Worm (Caenorhabditis elegans) whole organism, L1 larva: Measurements from ENCODE around the gene C54H2.4.

Source experiments
- aha-1 ChIP-seq: fragments of 150-350 bp; optimal IDR thresholded peaks from 2 replicates; lab custom pipeline; 2014; ENCODE audit warnings: missing biosample characterization, missing genetic modification characterization
- elt-2 ChIP-seq: sonication (generic microtip); optimal IDR thresholded peaks from 2 replicates; lab custom pipeline; 2016; ENCODE audit warnings: missing genetic modification characterization, mild to moderate bottlenecking, inconsistent platforms, missing compliant biosample characterization, missing genetic modification reagents
- irx-1 ChIP-seq: sonication (generic microtip); optimal IDR thresholded peaks from 2 replicates; lab custom pipeline; 2016; ENCODE audit warnings: missing genetic modification characterization, missing compliant biosample characterization
- lin-39 ChIP-seq: fragments of 150-350 bp; optimal IDR thresholded peaks from 2 replicates; lab custom pipeline; 2014; ENCODE audit warnings: missing biosample characterization, missing genetic modification reagents, missing genetic modification characterization
- lsy-2 ChIP-seq, 2 experiments: fragments of 150-350 bp; optimal IDR thresholded peaks; 2 replicates each; lab custom pipeline; 2014; ENCODE audit warnings: missing biosample characterization in 2 of 2, missing genetic modification characterization in 2 of 2
- mdl-1 ChIP-seq, 2 experiments: fragments of 150-350 bp; optimal IDR thresholded peaks; 2 replicates each; lab custom pipeline; 2014 to 2017; ENCODE audit warnings: missing biosample characterization in 2 of 2, missing genetic modification characterization in 2 of 2, inconsistent platforms in 1 of 2
- mep-1 ChIP-seq: fragments of 150-350 bp; optimal IDR thresholded peaks from 2 replicates; lab custom pipeline; 2014; ENCODE audit warnings: missing biosample characterization, missing genetic modification characterization
- snpc-4 ChIP-seq: fragments of 150-350 bp; optimal IDR thresholded peaks from 2 replicates; lab custom pipeline; 2014; ENCODE audit warnings: missing biosample characterization, missing genetic modification characterization
- unc-130 ChIP-seq: fragments of 150-350 bp; optimal IDR thresholded peaks from 2 replicates; lab custom pipeline; 2017; ENCODE audit warnings: missing biosample characterization, missing genetic modification characterization, inconsistent platforms

DNA sequence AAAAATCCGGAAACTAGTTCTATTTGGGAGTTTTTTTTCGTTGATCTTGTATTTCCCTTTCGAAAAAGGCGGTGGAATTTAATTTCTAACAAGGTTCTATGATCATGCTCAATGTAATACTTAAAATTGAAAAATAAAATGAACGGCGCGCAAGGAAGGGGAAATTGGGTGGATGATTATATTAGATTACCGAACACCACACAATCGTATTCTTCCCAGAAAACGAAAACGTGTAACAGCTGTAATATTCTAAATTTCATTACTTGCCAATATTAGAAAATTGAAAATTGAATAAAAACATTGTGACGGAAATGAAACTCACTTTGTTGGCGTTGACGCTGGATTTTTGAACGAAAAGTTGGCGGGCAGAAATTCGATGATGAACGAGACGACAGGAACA lies 46.8 kb downstream of the C54H2.4 start:
- TF ChIP-seq mep-1 (tag; lab: Kevin White, UChicago) (no peak), lin-39 (tag; lab: Kevin White, UChicago) (no peak), elt-2 (no peak), irx-1 (tag; lab: Kevin White, UChicago) (no peak), mdl-1 (tag; optimal IDR thresholded peaks at IDR 0.05; lab: Kevin White, UChicago) (no peak), aha-1 (no peak), lsy-2 (tag; optimal IDR thresholded peaks at IDR 0.05; lab: Kevin White, UChicago) (no peak), snpc-4 (tag; lab: Kevin White, UChicago) (no peak), unc-130 (no peak)
